Fruit fly (Drosophila melanogaster): ENCODE measurements around the gene CG2059.

The CG2059 gene

dm6 chrX:7318464-7318863 lies 32.3 kb downstream of the CG2059 start:
- TF ChIP-seq Dll (optimal IDR thresholded peaks at IDR 0.05) (no peak), psq (optimal IDR thresholded peaks at IDR 0.05) (no peak), pan (optimal IDR thresholded peaks at IDR 0.05) (no peak), usp (GFP tag; optimal IDR thresholded peaks at IDR 0.05) (no peak), EcR (GFP tag; optimal IDR thresholded peaks at IDR 0.05) (no peak)

DNA sequence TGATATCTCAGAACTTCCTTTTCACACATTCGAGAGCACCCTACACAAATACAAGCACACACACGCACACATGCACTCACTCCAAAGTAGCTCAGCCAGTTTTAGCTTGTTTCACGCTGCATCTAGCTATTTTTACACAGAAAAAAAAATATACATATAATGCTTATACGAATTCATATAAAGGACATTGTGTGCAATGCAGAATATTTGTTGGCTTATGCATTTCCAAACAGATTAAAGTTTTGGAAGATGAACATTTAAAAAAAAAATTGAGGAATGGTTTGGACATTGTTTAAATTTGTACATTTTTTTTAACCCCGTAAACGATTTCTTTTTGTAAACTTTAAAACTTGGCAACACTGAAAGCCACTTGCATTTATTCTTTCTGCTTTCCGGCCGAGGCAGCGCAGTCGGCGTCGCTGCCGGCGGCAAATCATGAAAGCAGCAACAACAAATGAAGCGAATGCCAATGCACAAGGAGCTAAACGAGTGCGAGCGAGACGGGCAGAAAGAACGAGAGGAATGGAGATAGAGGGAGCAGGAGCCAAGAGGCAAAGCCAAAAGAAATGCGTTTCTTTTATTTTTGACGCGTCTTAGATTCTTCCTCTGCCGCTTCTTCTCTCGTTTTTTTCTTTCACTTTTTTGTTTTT lies 33.0 kb downstream of the CG2059 start:
- TF ChIP-seq EcR (GFP tag; optimal IDR thresholded peaks at IDR 0.05): no peak
- no peak for TF ChIP-seq psq (optimal IDR thresholded peaks at IDR 0.05)
- no peak for TF ChIP-seq usp (GFP tag; optimal IDR thresholded peaks at IDR 0.05)
- TF ChIP-seq CG8478 (optimal IDR thresholded peaks at IDR 0.05): no peak
- TF ChIP-seq Dll (optimal IDR thresholded peaks at IDR 0.05): no peak
- no peak for TF ChIP-seq pan (optimal IDR thresholded peaks at IDR 0.05)

dm6 chrX:7319703-7320088 lies 33.5 kb downstream of the CG2059 start:
- TF ChIP-seq pan (optimal IDR thresholded peaks at IDR 0.05) (no peak), usp (GFP tag; optimal IDR thresholded peaks at IDR 0.05) (no peak), psq (optimal IDR thresholded peaks at IDR 0.05) (no peak), CG8478 (optimal IDR thresholded peaks at IDR 0.05) (no peak), EcR (GFP tag; optimal IDR thresholded peaks at IDR 0.05) (no peak), Dll (optimal IDR thresholded peaks at IDR 0.05) (no peak)

dm6 chrX:7320455-7321224 lies 34.5 kb downstream of the CG2059 start:
- TF ChIP-seq usp (GFP tag; optimal IDR thresholded peaks at IDR 0.05) (no peak), CG8478 (optimal IDR thresholded peaks at IDR 0.05) (peak; percentile 22)

DNA sequence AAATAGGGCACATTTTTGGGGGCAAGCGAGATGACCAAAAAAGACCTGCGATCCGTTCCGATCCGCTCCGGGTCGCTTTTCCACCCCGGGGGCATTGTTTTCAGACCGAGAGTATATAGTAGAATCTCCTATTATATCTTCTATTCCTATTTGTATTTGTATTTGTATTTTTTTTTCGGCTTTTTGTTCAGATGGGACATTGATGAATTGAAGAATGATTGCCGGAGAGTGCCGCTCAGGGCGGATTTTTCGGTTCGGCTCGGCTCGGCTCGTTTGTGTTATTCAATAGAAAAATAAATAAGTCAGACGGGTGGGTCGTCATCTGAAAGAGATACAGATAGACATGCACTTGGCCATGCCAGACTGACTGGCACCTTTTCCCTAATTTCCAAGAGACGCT lies 35.7 kb downstream of the CG2059 start:
- TF ChIP-seq CG8478 (optimal IDR thresholded peaks at IDR 0.05): no peak
- TF ChIP-seq pan (optimal IDR thresholded peaks at IDR 0.05): no peak
- no peak for TF ChIP-seq psq (optimal IDR thresholded peaks at IDR 0.05)
- no peak for TF ChIP-seq Dll (optimal IDR thresholded peaks at IDR 0.05)
- no peak for TF ChIP-seq usp (GFP tag; optimal IDR thresholded peaks at IDR 0.05)
- TF ChIP-seq EcR (GFP tag; optimal IDR thresholded peaks at IDR 0.05): no peak

DNA sequence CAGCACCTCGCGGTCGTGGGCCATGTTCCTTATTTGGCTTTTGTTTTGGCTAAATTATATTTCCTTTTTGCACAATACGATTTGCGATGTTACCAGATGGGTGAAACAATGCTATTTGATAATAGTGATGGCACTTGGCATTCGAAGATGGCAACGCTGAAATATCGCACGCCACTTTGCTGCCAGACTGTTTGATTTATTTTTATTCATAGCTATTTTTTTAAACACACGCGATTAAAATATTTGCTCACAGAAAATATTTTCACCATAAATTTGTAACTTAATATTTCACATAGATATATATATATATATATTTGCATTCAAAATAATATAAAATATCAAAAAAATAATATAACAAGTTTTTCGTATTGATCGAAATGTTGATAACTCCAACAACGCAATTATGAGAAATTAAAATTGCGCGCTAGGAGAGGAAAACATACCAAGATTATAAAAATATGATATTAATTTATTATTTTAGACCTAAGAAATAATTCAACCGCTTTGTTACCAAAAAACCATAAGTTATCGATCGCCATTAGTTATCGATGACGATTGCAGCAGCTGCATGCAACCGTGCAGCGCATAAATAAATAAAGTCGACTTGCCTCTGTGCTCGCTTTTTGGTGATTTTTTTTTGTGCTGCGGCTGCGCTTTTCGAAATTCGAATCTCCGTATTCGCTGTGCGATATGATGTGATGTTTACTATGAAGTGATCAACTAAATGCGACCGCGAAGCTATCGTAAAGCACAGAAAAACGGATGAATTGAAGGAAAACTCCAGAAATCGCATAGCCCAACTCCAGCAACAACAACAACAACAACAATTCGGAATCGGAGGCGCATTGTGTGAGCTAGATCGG lies 37.7 kb downstream of the CG2059 start, which contains the start of the genes Atg5 and Dok:
Gene Atg5 (minus strand): TSS at position 122 of the 863 bp plus-strand sequence.
Gene Dok (plus strand): TSS at position 566 of the 863 bp plus-strand sequence.
- no peak for TF ChIP-seq pan (optimal IDR thresholded peaks at IDR 0.05)
- TF ChIP-seq usp (GFP tag; optimal IDR thresholded peaks at IDR 0.05): no peak
- no peak for TF ChIP-seq EcR (GFP tag; optimal IDR thresholded peaks at IDR 0.05)
- no peak for TF ChIP-seq psq (optimal IDR thresholded peaks at IDR 0.05)
- no peak for TF ChIP-seq CG8478 (optimal IDR thresholded peaks at IDR 0.05)
- TF ChIP-seq Dll (optimal IDR thresholded peaks at IDR 0.05): no peak

DNA sequence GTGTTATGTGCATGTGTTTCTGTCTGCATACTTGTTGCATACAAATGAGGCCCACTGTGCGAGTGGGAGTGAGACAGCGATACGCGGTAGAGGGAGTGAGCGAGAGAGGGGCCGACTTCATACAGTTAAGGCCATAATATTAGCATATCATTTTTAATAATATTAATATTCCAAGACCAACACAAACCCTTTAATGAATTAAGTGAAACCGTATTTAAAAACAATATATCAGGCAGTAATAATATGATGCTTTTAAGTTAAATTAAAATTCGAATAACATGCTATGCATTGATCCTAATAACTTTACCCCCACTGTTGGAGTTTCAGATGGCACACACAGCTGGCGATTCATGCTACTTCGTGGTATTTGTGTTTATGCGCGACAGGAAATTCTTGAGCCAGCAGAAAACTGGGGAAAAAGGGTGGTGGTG lies 38.7 kb downstream of the CG2059 start:
- no peak for TF ChIP-seq pan (optimal IDR thresholded peaks at IDR 0.05)
- TF ChIP-seq CG8478 (optimal IDR thresholded peaks at IDR 0.05): peak; percentile 16

- no peak for TF ChIP-seq EcR (GFP tag; optimal IDR thresholded peaks at IDR 0.05)
Observed at dm6 chrX:7328746-7329145, 42.6 kb downstream of the CG2059 start, which contains the start of gene Acsf3. Acsf3 (plus strand) TSS chrX:7329046.

dm6 chrX:7332091-7332490 lies 45.9 kb downstream of the CG2059 start, which contains the start of gene CG42780:
CG42780 (minus strand) TSS chrX:7332191.
- TF ChIP-seq Dll (optimal IDR thresholded peaks at IDR 0.05): no peak
- no peak for TF ChIP-seq psq (optimal IDR thresholded peaks at IDR 0.05)
- no peak for TF ChIP-seq usp (GFP tag; optimal IDR thresholded peaks at IDR 0.05)
- TF ChIP-seq pan (optimal IDR thresholded peaks at IDR 0.05): no peak
- no peak for TF ChIP-seq EcR (GFP tag; optimal IDR thresholded peaks at IDR 0.05)
- TF ChIP-seq CG8478 (optimal IDR thresholded peaks at IDR 0.05): no peak

DNA sequence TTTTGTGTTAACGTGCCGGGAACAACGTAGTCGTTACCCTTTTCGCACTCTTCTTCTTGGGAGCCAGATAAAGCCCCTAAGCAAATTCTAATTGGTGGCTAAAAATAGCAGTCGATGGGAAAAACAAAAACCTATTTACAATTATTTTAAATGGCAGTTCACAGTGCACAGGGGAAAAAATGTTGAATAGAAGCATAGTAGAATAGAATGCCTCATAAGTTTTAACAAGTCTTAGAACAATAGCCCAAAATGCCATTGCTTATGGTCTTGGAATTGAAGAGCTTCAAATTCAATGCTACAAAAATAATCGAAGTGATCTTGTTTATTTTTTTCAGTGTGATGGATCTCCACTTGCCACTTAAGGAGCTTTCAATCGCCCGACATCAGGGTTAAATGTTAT lies 46.3 kb downstream of the CG2059 start:
- TF ChIP-seq pan (optimal IDR thresholded peaks at IDR 0.05) (no peak), Dll (optimal IDR thresholded peaks at IDR 0.05) (no peak), EcR (GFP tag; optimal IDR thresholded peaks at IDR 0.05) (no peak), usp (GFP tag; optimal IDR thresholded peaks at IDR 0.05) (no peak), psq (optimal IDR thresholded peaks at IDR 0.05) (no peak), CG8478 (optimal IDR thresholded peaks at IDR 0.05) (no peak)

DNA sequence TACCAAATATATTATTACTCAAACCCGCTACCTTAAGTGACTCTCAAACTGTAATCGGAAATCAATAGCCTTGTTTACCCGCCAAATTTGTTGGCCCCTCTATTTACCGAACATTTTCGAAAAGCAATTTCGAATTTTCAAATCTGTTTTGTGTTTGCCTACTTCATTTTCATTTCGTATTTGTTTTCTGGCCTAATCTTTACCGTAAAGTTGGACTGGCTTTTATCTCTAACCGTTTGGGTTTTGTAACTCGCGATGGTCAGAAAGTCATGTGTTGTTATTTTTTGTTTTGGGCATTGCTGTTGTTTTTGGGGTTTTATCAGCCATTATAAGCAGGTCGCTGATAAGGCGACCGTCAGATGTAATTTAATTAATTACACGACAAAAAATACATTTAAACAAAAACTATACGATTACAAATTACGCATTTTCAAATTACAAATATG lies 47.2 kb downstream of the CG2059 start:
- TF ChIP-seq pan (optimal IDR thresholded peaks at IDR 0.05) (no peak), psq (optimal IDR thresholded peaks at IDR 0.05) (no peak), Dll (optimal IDR thresholded peaks at IDR 0.05) (no peak), EcR (GFP tag; optimal IDR thresholded peaks at IDR 0.05) (no peak), usp (GFP tag; optimal IDR thresholded peaks at IDR 0.05) (no peak), CG8478 (optimal IDR thresholded peaks at IDR 0.05) (no peak)

Measured in whole organism.